Worm (Caenorhabditis elegans): Measurements from ENCODE around the gene fbxa-189.

Gene fbxa-189

DNA sequence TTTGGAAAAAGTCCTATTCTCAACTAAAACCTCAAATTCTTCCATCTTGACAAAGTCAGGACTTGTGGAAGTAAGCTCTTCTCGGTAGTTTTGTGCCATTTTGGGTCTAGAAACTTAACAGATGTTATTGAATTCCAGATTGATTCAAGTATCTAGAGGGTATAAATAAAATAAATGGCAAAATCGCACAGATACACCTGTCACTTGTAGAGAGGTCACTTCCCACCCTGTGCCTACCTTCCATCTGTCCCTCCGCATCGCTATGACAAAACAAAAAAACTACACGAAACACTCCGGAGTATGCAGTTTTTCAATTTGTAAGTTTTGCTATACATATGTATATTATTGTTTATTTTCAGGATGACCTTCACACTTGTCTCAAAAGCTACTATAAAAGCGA is 34.9 kb downstream of the fbxa-189 start, which contains the start of gene Y20C6A.4:
Gene Y20C6A.4 (plus strand): TSS at position 301 of the 400 bp plus-strand sequence.
- TF ChIP-seq elt-2 (tag; optimal IDR thresholded peaks at IDR 0.05): no peak
- no peak for TF ChIP-seq pqm-1 (tag; optimal IDR thresholded peaks at IDR 0.05)
- TF ChIP-seq nhr-76 (tag; optimal IDR thresholded peaks at IDR 0.05): no peak
- TF ChIP-seq nhr-28 (tag; optimal IDR thresholded peaks at IDR 0.05): no peak
- no peak for TF ChIP-seq nhr-237 (tag; optimal IDR thresholded peaks at IDR 0.05)
- TF ChIP-seq nhr-77 (tag; optimal IDR thresholded peaks at IDR 0.05): no peak
- no peak for TF ChIP-seq sea-2 (GFP tag; optimal IDR thresholded peaks at IDR 0.05)
- TF ChIP-seq R02D3.7 (tag; optimal IDR thresholded peaks at IDR 0.05): no peak
- TF ChIP-seq eor-1 (tag; optimal IDR thresholded peaks at IDR 0.05): no peak
- no peak for TF ChIP-seq ceh-82 (tag; optimal IDR thresholded peaks at IDR 0.05)
- no peak for TF ChIP-seq ceh-16 (tag; optimal IDR thresholded peaks at IDR 0.05)
- TF ChIP-seq nhr-43 (tag; optimal IDR thresholded peaks at IDR 0.05; ENCODE audit: poor library complexity, severe bottlenecking): no peak
- TF ChIP-seq hmg-11 (tag; optimal IDR thresholded peaks at IDR 0.05): no peak
- TF ChIP-seq ceh-9 (tag; optimal IDR thresholded peaks at IDR 0.05): no peak
- TF ChIP-seq skn-1 (tag; optimal IDR thresholded peaks at IDR 0.05): no peak
- no peak for TF ChIP-seq mml-1 (tag; optimal IDR thresholded peaks at IDR 0.05)
- TF ChIP-seq nhr-11 (tag; optimal IDR thresholded peaks at IDR 0.05): no peak
- TF ChIP-seq nhr-23 (tag; optimal IDR thresholded peaks at IDR 0.05): no peak
- TF ChIP-seq lin-39 (tag; optimal IDR thresholded peaks at IDR 0.05): no peak

DNA sequence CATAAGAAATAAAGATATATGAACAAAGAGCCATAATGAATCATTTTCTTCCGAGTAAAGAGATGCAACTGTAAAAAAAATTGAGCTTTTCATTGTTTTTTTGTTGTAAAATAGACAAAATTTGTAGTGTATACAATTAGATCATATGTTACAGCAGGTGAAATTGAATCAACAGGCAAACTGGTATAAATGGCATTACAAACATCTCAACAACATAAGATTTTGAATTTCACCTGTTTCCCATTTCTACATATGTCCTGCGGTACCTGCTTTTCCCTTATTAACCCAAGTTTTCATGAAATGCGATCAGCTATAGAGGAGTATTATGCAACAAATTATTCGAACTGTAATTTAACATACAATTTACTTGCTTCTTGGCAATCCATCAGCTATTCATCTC is 50.4 kb downstream of the fbxa-189 start, which contains the start of gene srh-120:
Gene srh-120 (plus strand): TSS at position 301 of the 400 bp plus-strand sequence.
- TF ChIP-seq R02D3.7 (tag; optimal IDR thresholded peaks at IDR 0.05) (no peak), jun-1 (tag; optimal IDR thresholded peaks at IDR 0.05) (no peak), pha-4 (tag; optimal IDR thresholded peaks at IDR 0.05) (no peak)

All from whole organism, L3 larva.